Worm (Caenorhabditis elegans) whole organism, young adult: ENCODE measurements around the gene F15E6.5.

Experiments
- F22D6.2 ChIP-seq: sonication (generic microtip); optimal IDR thresholded peaks from 2 replicates; lab custom pipeline; 2016; ENCODE audit warnings: mild to moderate bottlenecking, missing genetic modification characterization, missing compliant biosample characterization
- K11D2.4 ChIP-seq: fragments of 200-800 bp; sonication (Bioruptor generic); IDR thresholded peaks from 2 replicates; pipeline ENCODE4 v1.3.6; 2022; ENCODE audit warnings: missing genetic modification reagents, missing genetic modification characterization, missing compliant biosample characterization
- akir-1 ChIP-seq: fragments of 200-800 bp; sonication (Bioruptor generic); optimal IDR thresholded peaks from 2 replicates; lab custom pipeline; 2018; ENCODE audit warnings: mild to moderate bottlenecking, missing genetic modification characterization, moderate library complexity, missing compliant biosample characterization
- ama-1 ChIP-seq, 3 experiments: fragments of 150-350 bp in 1 of 3; sonication (generic microtip) in 2 of 3; optimal IDR thresholded peaks; 2 replicates each; lab custom pipeline; 2014 to 2018; ENCODE audit warnings: missing biosample characterization in 2 of 3, missing genetic modification characterization in 2 of 3, missing genetic modification reagents in 2 of 3
- aptf-3 ChIP-seq: fragments of 200-800 bp; sonication (Bioruptor generic); IDR thresholded peaks from 2 replicates; pipeline ENCODE4 v1.3.6; 2022; ENCODE audit warnings: missing genetic modification characterization, missing compliant biosample characterization
- attf-3 ChIP-seq: fragments of 200-800 bp; sonication (Bioruptor generic); conservative IDR thresholded peaks from 2 replicates; pipeline ENCODE4 v1.3.6; 2022; ENCODE audit warnings: missing genetic modification reagents, missing genetic modification characterization, missing compliant biosample characterization
- attf-5 ChIP-seq: fragments of 200-800 bp; sonication (Bioruptor generic); optimal IDR thresholded peaks from 2 replicates; lab custom pipeline; 2018; ENCODE audit warnings: mild to moderate bottlenecking, missing genetic modification characterization, missing compliant biosample characterization
- bed-1 ChIP-seq: fragments of 200-800 bp; sonication (Bioruptor generic); IDR thresholded peaks from 2 replicates; pipeline ENCODE4 v1.3.6; 2022; ENCODE audit warnings: missing genetic modification reagents, missing genetic modification characterization, missing compliant biosample characterization
- bed-2 ChIP-seq: fragments of 200-800 bp; sonication (Bioruptor generic); IDR thresholded peaks from 2 replicates; pipeline ENCODE4 v1.3.6; 2022; ENCODE audit warnings: missing genetic modification reagents, missing genetic modification characterization, missing compliant biosample characterization
- ceh-79 ChIP-seq: sonication (generic microtip); optimal IDR thresholded peaks from 2 replicates; lab custom pipeline; 2017; ENCODE audit warnings: mild to moderate bottlenecking, missing genetic modification characterization, missing compliant biosample characterization
- chd-7 ChIP-seq: sonication (generic microtip); optimal IDR thresholded peaks from 2 replicates; lab custom pipeline; 2016; ENCODE audit warnings: mild to moderate bottlenecking, missing genetic modification characterization, moderate library complexity, missing compliant biosample characterization
- die-1 ChIP-seq: sonication (generic microtip); optimal IDR thresholded peaks from 2 replicates; lab custom pipeline; 2016; ENCODE audit warnings: missing genotype, mild to moderate bottlenecking, missing genetic modification characterization, missing compliant biosample characterization
- dox-1 ChIP-seq: fragments of 200-800 bp; sonication (Bioruptor generic); IDR thresholded peaks from 2 replicates; pipeline ENCODE4 v1.3.6; 2022; ENCODE audit warnings: missing genetic modification reagents, missing genetic modification characterization, missing compliant biosample characterization
- efl-1 ChIP-seq: fragments of 150-350 bp; optimal IDR thresholded peaks from 2 replicates; lab custom pipeline; 2014; ENCODE audit warnings: missing biosample characterization, missing genetic modification reagents, missing genetic modification characterization
- egl-18 ChIP-seq: fragments of 200-800 bp; sonication (Bioruptor generic); IDR thresholded peaks from 2 replicates; pipeline ENCODE4 v1.3.6; 2022; ENCODE audit warnings: missing genetic modification reagents, missing genetic modification characterization, missing compliant biosample characterization
- egrh-3 ChIP-seq: fragments of 200-800 bp; sonication (Bioruptor generic); IDR thresholded peaks from 2 replicates; pipeline ENCODE4 v1.3.6; 2022; ENCODE audit warnings: missing genetic modification reagents, missing genetic modification characterization, missing compliant biosample characterization
- fkh-3 ChIP-seq: sonication (generic microtip); optimal IDR thresholded peaks from 2 replicates; lab custom pipeline; 2016; ENCODE audit warnings: mild to moderate bottlenecking, missing genetic modification characterization, missing compliant biosample characterization
- hmg-1.2 ChIP-seq: fragments of 200-800 bp; sonication (Bioruptor generic); IDR thresholded peaks from 2 replicates; pipeline ENCODE4 v1.3.6; 2022; ENCODE audit warnings: missing genetic modification reagents, missing genetic modification characterization, missing compliant biosample characterization
- hsf-1 ChIP-seq: fragments of 200-800 bp; sonication (Bioruptor generic); IDR thresholded peaks from 2 replicates; pipeline ENCODE4 v1.3.6; 2022; ENCODE audit warnings: missing genetic modification reagents, missing genetic modification characterization, missing compliant biosample characterization
- let-526 ChIP-seq: fragments of 200-800 bp; sonication (Bioruptor generic); IDR thresholded peaks from 2 replicates; pipeline ENCODE4 v1.3.6; 2022; ENCODE audit warnings: missing genetic modification reagents, missing genetic modification characterization, missing compliant biosample characterization
- nfyb-1 ChIP-seq: fragments of 200-800 bp; sonication (Bioruptor generic); IDR thresholded peaks from 2 replicates; pipeline ENCODE4 v1.3.6; 2022; ENCODE audit warnings: missing genetic modification reagents, missing genetic modification characterization, missing compliant biosample characterization
- nhr-80 ChIP-seq: sonication (generic microtip); optimal IDR thresholded peaks from 2 replicates; lab custom pipeline; 2016; ENCODE audit warnings: missing genetic modification characterization, missing compliant biosample characterization
- pha-4 ChIP-seq: fragments of 150-350 bp; sonication (generic microtip); optimal IDR thresholded peaks from 2 replicates; lab custom pipeline; 2014; ENCODE audit warnings: missing biosample characterization, missing genetic modification reagents, missing genetic modification characterization
- rcor-1 ChIP-seq: fragments of 200-800 bp; sonication (Bioruptor generic); IDR thresholded peaks from 2 replicates; pipeline ENCODE4 v1.3.6; 2022; ENCODE audit warnings: missing genetic modification reagents, missing genetic modification characterization, missing compliant biosample characterization
- rpc-1 ChIP-seq, 2 experiments: fragments of 150-350 bp in 1 of 2; sonication (generic microtip) in 1 of 2; optimal IDR thresholded peaks; 2 replicates each; lab custom pipeline; 2014 to 2018; ENCODE audit warnings: missing biosample characterization in 1 of 2, missing genetic modification characterization in 1 of 2, missing genetic modification reagents in 1 of 2, missing genotype in 1 of 2
- snpc-1.1 ChIP-seq: sonication (generic microtip); optimal IDR thresholded peaks from 2 replicates; lab custom pipeline; 2017; ENCODE audit warnings: missing genetic modification characterization, mild to moderate bottlenecking, missing compliant biosample characterization, antibody characterized with exemption, moderate library complexity, missing genotype, missing genetic modification reagents; ENCODE audit not compliant: insufficient read depth
- snpc-4 ChIP-seq, 5 experiments: fragments of 150-350 bp in 1 of 5; sonication (generic microtip) in 4 of 5; optimal IDR thresholded peaks; 2 replicates each; lab custom pipeline; 2014 to 2018; ENCODE audit warnings: missing genetic modification characterization in 5 of 5, missing biosample characterization in 3 of 5, antibody characterized with exemption in 2 of 5, mild to moderate bottlenecking in 2 of 5, missing compliant biosample characterization in 2 of 5, missing genotype in 2 of 5, moderate library complexity in 2 of 5, missing genetic modification reagents in 1 of 5
- somi-1 ChIP-seq: fragments of 200-800 bp; sonication (Bioruptor generic); optimal IDR thresholded peaks from 2 replicates; lab custom pipeline; 2018; ENCODE audit warnings: mild to moderate bottlenecking, missing genetic modification characterization, missing compliant biosample characterization
- unc-130 ChIP-seq: sonication (generic microtip); optimal IDR thresholded peaks from 2 replicates; lab custom pipeline; 2016; ENCODE audit warnings: missing genetic modification reagents, missing genetic modification characterization, missing compliant biosample characterization
- unc-62 ChIP-seq: fragments of 150-350 bp; optimal IDR thresholded peaks from 2 replicates; lab custom pipeline; 2014; ENCODE audit warnings: missing biosample characterization, missing genetic modification reagents, missing genetic modification characterization
- zfh-2 ChIP-seq: fragments of 200-800 bp; sonication (Bioruptor generic); conservative IDR thresholded peaks from 2 replicates; pipeline ENCODE4 v1.3.6; 2022; ENCODE audit warnings: missing genetic modification reagents, missing genetic modification characterization, missing compliant biosample characterization
- ztf-18 ChIP-seq: sonication (generic microtip); optimal IDR thresholded peaks from 2 replicates; lab custom pipeline; 2016; ENCODE audit warnings: missing genotype, mild to moderate bottlenecking, missing genetic modification characterization, missing compliant biosample characterization
- ztf-22 ChIP-seq: fragments of 200-800 bp; sonication (Bioruptor generic); optimal IDR thresholded peaks from 2 replicates; lab custom pipeline; 2018; ENCODE audit warnings: mild to moderate bottlenecking, missing genetic modification characterization, moderate library complexity, missing compliant biosample characterization
- ztf-26 ChIP-seq: sonication (generic microtip); optimal IDR thresholded peaks from 2 replicates; lab custom pipeline; 2017; ENCODE audit warnings: missing genetic modification characterization, missing compliant biosample characterization
- ztf-28 ChIP-seq: fragments of 200-800 bp; sonication (Bioruptor generic); IDR thresholded peaks from 2 replicates; pipeline ENCODE4 v1.3.6; 2022; ENCODE audit warnings: missing genetic modification reagents, missing genetic modification characterization, missing compliant biosample characterization

The F15E6.5 gene

ce11 chrIV:4259433-4259832 is 29.9 kb upstream of the F15E6.5 start:
- peak; percentile 45 for TF ChIP-seq nhr-80
- TF ChIP-seq dox-1, result 0 out of 2 replicates have a peak, but pooled peaks have one; percentile 40
- TF ChIP-seq K11D2.4, result no peak

ce11 chrIV:4262993-4263392 is 26.4 kb upstream of the F15E6.5 start, which contains the start of gene col-33:
Gene col-33, plus strand, starts transcription at chrIV:4263293.
- TF ChIP-seq ama-1 (optimal IDR thresholded peaks at IDR 0.05; lab: Kevin White, UChicago) (no peak), ama-1 (GFP tag; optimal IDR thresholded peaks at IDR 0.05; lab: Kevin White, UChicago) (no peak), unc-130 (no peak), ztf-18 (tag; lab: Kevin White, UChicago) (no peak), efl-1 (GFP tag; lab: Kevin White, UChicago) (no peak), akir-1 (GFP tag; lab: Kevin White, UChicago) (no peak), ztf-22 (no peak), egrh-3 (GFP tag; lab: Robert Waterston, UW) (no peak), rpc-1 (optimal IDR thresholded peaks at IDR 0.05; lab: Kevin White, UChicago) (no peak), rpc-1 (tag; optimal IDR thresholded peaks at IDR 0.05; lab: Kevin White, UChicago) (no peak), ceh-79 (no peak)

- peak; percentile 96 for TF ChIP-seq zfh-2 (GFP tag; lab: Robert Waterston, UW)
- TF ChIP-seq ztf-26 (tag; lab: Kevin White, UChicago), result no peak
- no peak for TF ChIP-seq ztf-28 (GFP tag; lab: Robert Waterston, UW)
- TF ChIP-seq somi-1 (GFP tag; lab: Kevin White, UChicago), result no peak
- no peak for TF ChIP-seq rcor-1
- peak; percentile 97 for TF ChIP-seq egrh-3 (GFP tag; lab: Robert Waterston, UW)
- 0 out of 2 replicates have a peak, but pooled peaks have one; percentile 1 for TF ChIP-seq attf-3 (GFP tag; lab: Robert Waterston, UW)
- no peak for TF ChIP-seq egl-18
Observed at ce11 chrIV:4264649-4265048, 24.7 kb upstream of the F15E6.5 start.

- TF ChIP-seq rpc-1 (optimal IDR thresholded peaks at IDR 0.05; lab: Kevin White, UChicago), result no peak
- no peak for TF ChIP-seq rpc-1 (tag; optimal IDR thresholded peaks at IDR 0.05; lab: Kevin White, UChicago)
- TF ChIP-seq attf-5 (GFP tag; lab: Kevin White, UChicago), result no peak
Observed at ce11 chrIV:4265224-4265623, 24.1 kb upstream of the F15E6.5 start, which contains the start of gene F36A4.5. Gene F36A4.5, plus strand, starts transcription at chrIV:4265524.

ce11 chrIV:4265951-4266350 is 23.4 kb upstream of the F15E6.5 start:
- TF ChIP-seq chd-7 (no peak), snpc-1.1 (tag; lab: Kevin White, UChicago) (peak; percentile 41), egl-18 (no peak), snpc-4 (GFP tag; optimal IDR thresholded peaks at IDR 0.05; lab: Kevin White, UChicago) (peak; percentile 33), snpc-4 (tag; optimal IDR thresholded peaks at IDR 0.05; lab: Kevin White, UChicago) (peak in 2 of 4 experiments; percentile 8 to 83), fkh-3 (no peak), let-526 (GFP tag; lab: Robert Waterston, UW) (no peak), hmg-1.2 (peak; percentile 43; the same call in 1 of the 2 replicates), zfh-2 (GFP tag; lab: Robert Waterston, UW) (peak; percentile 64)

- TF ChIP-seq unc-62 (GFP tag; lab: Kevin White, UChicago), result no peak
- no peak for TF ChIP-seq ztf-22
- TF ChIP-seq die-1 (tag; lab: Kevin White, UChicago), result no peak
- TF ChIP-seq pha-4 (tag; lab: Kevin White, UChicago), result no peak
- TF ChIP-seq aptf-3 (GFP tag; lab: Robert Waterston, UW), result no peak
- no peak for TF ChIP-seq bed-2 (GFP tag; lab: Robert Waterston, UW)
- no peak for TF ChIP-seq bed-1 (GFP tag; lab: Robert Waterston, UW)
- no peak for TF ChIP-seq ceh-79
- no peak for TF ChIP-seq ztf-26 (tag; lab: Kevin White, UChicago)
- TF ChIP-seq K11D2.4, result no peak
- TF ChIP-seq hsf-1 (GFP tag; lab: Robert Waterston, UW), result no peak
- TF ChIP-seq F22D6.2 (tag; lab: Kevin White, UChicago), result no peak
- no peak for TF ChIP-seq nfyb-1 (GFP tag; lab: Robert Waterston, UW)
- TF ChIP-seq, all 124 proteins: peak for 0
Observed at ce11 chrIV:4267320-4267719, 22.0 kb upstream of the F15E6.5 start, which contains the start of gene F36A4.4. Gene F36A4.4, plus strand, starts transcription at chrIV:4267620.
